Worm (Caenorhabditis elegans) whole organism, L1 larva: ENCODE measurements around the gene hot-4.

Experiments used
- blmp-1 ChIP-seq: fragments of 150-350 bp; optimal IDR thresholded peaks from 2 replicates; lab custom pipeline; 2014; ENCODE audit warnings: missing biosample characterization, missing genetic modification characterization
- dpl-1 ChIP-seq, 3 experiments: fragments of 150-350 bp in 2 of 3; sonication (generic microtip) in 1 of 3; optimal IDR thresholded peaks; 2 replicates each; lab custom pipeline; 2014 to 2017; ENCODE audit warnings: missing biosample characterization in 3 of 3, missing genetic modification characterization in 3 of 3, missing genetic modification reagents in 3 of 3
- elt-3 ChIP-seq, 6 experiments: fragments of 150-350 bp in 1 of 6; sonication (generic microtip); optimal IDR thresholded peaks; 2 replicates each; lab custom pipeline; 2017 to 2018; ENCODE audit warnings: missing biosample characterization in 6 of 6, missing genetic modification characterization in 6 of 6, inconsistent platforms in 1 of 6
- fos-1 ChIP-seq: fragments of 150-350 bp; optimal IDR thresholded peaks from 2 replicates; lab custom pipeline; 2014; ENCODE audit warnings: missing biosample characterization, missing genetic modification characterization
- lin-13 ChIP-seq: fragments of 150-350 bp; optimal IDR thresholded peaks from 2 replicates; lab custom pipeline; 2014; ENCODE audit warnings: missing biosample characterization, missing genetic modification reagents, missing genetic modification characterization
- nhr-237 ChIP-seq: fragments of 150-350 bp; optimal IDR thresholded peaks from 2 replicates; lab custom pipeline; 2014; ENCODE audit warnings: missing biosample characterization, missing genetic modification characterization
- nhr-76 ChIP-seq: sonication (generic microtip); optimal IDR thresholded peaks from 2 replicates; lab custom pipeline; 2017; ENCODE audit warnings: missing biosample characterization, missing genetic modification characterization
- nhr-77 ChIP-seq: fragments of 150-350 bp; optimal IDR thresholded peaks from 2 replicates; lab custom pipeline; 2014; ENCODE audit warnings: missing biosample characterization, missing genetic modification characterization
- pag-3 ChIP-seq: sonication (generic microtip); optimal IDR thresholded peaks from 2 replicates; lab custom pipeline; 2017; ENCODE audit warnings: missing genetic modification characterization, mild to moderate bottlenecking, missing compliant biosample characterization, antibody characterized with exemption, borderline replicate concordance; ENCODE audit not compliant: insufficient read depth
- rnt-1 ChIP-seq: sonication (generic microtip); optimal IDR thresholded peaks from 2 replicates; lab custom pipeline; 2016; ENCODE audit warnings: mild to moderate bottlenecking, missing genetic modification characterization, moderate library complexity, missing compliant biosample characterization

DNA sequence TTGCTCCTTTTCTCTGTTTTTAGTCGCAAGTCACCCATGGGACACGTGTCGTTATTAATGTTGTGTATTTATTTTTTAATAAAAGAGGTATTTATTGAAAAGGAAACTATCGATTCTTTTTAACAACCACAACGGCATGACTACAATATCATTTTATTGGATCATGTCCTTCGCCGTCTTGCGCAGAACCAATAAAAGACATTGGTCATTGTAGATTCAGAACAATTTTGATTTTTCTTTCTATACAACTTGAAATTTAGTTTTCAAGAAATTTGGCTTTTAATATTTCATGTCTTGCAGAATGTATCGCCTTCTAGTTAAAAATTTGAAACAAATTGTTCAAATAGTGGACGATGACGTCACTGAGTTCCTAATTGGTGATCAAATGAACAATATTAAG, 34.3 kb downstream of the hot-4 start, which contains the start of gene amdh-1:
- TF ChIP-seq nhr-237 (no peak), nhr-77 (no peak), blmp-1 (no peak), pag-3 (no peak), nhr-76 (no peak), lin-13 (GFP tag; lab: Kevin White, UChicago) (no peak), elt-3 (tag; optimal IDR thresholded peaks at IDR 0.05; lab: Kevin White, UChicago) (no peak), fos-1 (tag; lab: Kevin White, UChicago) (no peak), rnt-1 (no peak), dpl-1 (GFP tag; optimal IDR thresholded peaks at IDR 0.05; lab: Kevin White, UChicago) (no peak)
